Fruit fly (Drosophila melanogaster) whole organism, embryonic: ENCODE data around the gene ECSIT.

ENCODE experiments used
- CG10209 ChIP-seq: fragments of 200-800 bp; sonication (Bioruptor generic); optimal IDR thresholded peaks from 3 replicates; lab custom pipeline; 2017; ENCODE audit warnings: missing biosample characterization, mild to moderate bottlenecking, missing genetic modification characterization, missing genetic modification reagents
- CG1024 ChIP-seq: fragments of 200-800 bp; sonication (Bioruptor generic); IDR thresholded peaks from 2 replicates; pipeline ENCODE4 v1.3.6; 2022; ENCODE audit warnings: missing biosample characterization, missing genetic modification characterization
- CG10267 ChIP-seq: fragments of 200-800 bp; sonication (Bioruptor generic); optimal IDR thresholded peaks from 2 replicates; lab custom pipeline; 2018; ENCODE audit warnings: missing biosample characterization, mild to moderate bottlenecking, missing genetic modification characterization, moderate library complexity
- CG10462 ChIP-seq: fragments of 200-800 bp; sonication (Bioruptor generic); optimal IDR thresholded peaks from 2 replicates; lab custom pipeline; 2016; ENCODE audit warnings: missing biosample characterization, missing genetic modification characterization
- CG13287 ChIP-seq: fragments of 200-800 bp; sonication (Bioruptor generic); IDR thresholded peaks from 2 replicates; pipeline ENCODE4 v1.3.6; 2022; ENCODE audit warnings: missing biosample characterization, missing genetic modification characterization; ENCODE audit not compliant: partially characterized antibody
- CG13894 ChIP-seq: fragments of 200-800 bp; sonication (Bioruptor generic); optimal IDR thresholded peaks from 3 replicates; lab custom pipeline; 2018; ENCODE audit warnings: missing biosample characterization, mild to moderate bottlenecking, missing genetic modification characterization, moderate library complexity
- CG14710 ChIP-seq: fragments of 200-800 bp; sonication (Bioruptor generic); optimal IDR thresholded peaks from 3 replicates; lab custom pipeline; 2019; ENCODE audit warnings: missing biosample characterization, mild to moderate bottlenecking, missing genetic modification characterization, moderate library complexity
- CG15269 ChIP-seq: fragments of 200-800 bp; sonication (Bioruptor generic); optimal IDR thresholded peaks from 2 replicates; lab custom pipeline; 2018; ENCODE audit warnings: missing biosample characterization, mild to moderate bottlenecking, missing genetic modification characterization, moderate library complexity
- CG1792 ChIP-seq: fragments of 200-800 bp; sonication (Bioruptor generic); optimal IDR thresholded peaks from 2 replicates; lab custom pipeline; 2016; ENCODE audit warnings: missing biosample characterization, missing genetic modification characterization
- CG2875 ChIP-seq: fragments of 200-800 bp; sonication (Bioruptor generic); optimal IDR thresholded peaks from 2 replicates; lab custom pipeline; 2017; ENCODE audit warnings: missing biosample characterization, mild to moderate bottlenecking, missing genetic modification characterization, missing genetic modification reagents
- CG30403 ChIP-seq: fragments of 200-800 bp; sonication (Bioruptor generic); optimal IDR thresholded peaks from 3 replicates; lab custom pipeline; 2016; ENCODE audit warnings: missing biosample characterization, missing genetic modification characterization
- CG3065 ChIP-seq: fragments of 200-800 bp; sonication (Bioruptor generic); optimal IDR thresholded peaks from 2 replicates; lab custom pipeline; 2016; ENCODE audit warnings: missing biosample characterization, missing genetic modification characterization
- CG32532 ChIP-seq: fragments of 200-800 bp; sonication (Bioruptor generic); IDR thresholded peaks from 2 replicates; pipeline ENCODE4 v1.3.6; 2022; ENCODE audit warnings: missing biosample characterization, missing genetic modification characterization
- CG33213 ChIP-seq: fragments of 200-800 bp; sonication (Bioruptor generic); optimal IDR thresholded peaks from 3 replicates; lab custom pipeline; 2016; ENCODE audit warnings: missing biosample characterization, missing genetic modification characterization
- CG34422 ChIP-seq: fragments of 200-800 bp; sonication (Bioruptor generic); IDR thresholded peaks from 3 replicates; pipeline ENCODE4 v1.3.6; 2022; ENCODE audit warnings: missing biosample characterization, missing genetic modification characterization
- CG3726 ChIP-seq: fragments of 200-800 bp; sonication (Bioruptor generic); IDR thresholded peaks from 3 replicates; pipeline ENCODE4, ENCODE4 v1.3.6; 2022; ENCODE audit warnings: missing biosample characterization, missing genetic modification characterization
- CG3847 ChIP-seq: fragments of 200-800 bp; sonication (Bioruptor generic); IDR thresholded peaks from 2 replicates; pipeline ENCODE4 v1.3.6; 2022; ENCODE audit warnings: missing biosample characterization, missing genetic modification characterization
- CG4360 ChIP-seq: fragments of 200-800 bp; sonication (Bioruptor generic); IDR thresholded peaks from 2 replicates; pipeline ENCODE4 v1.3.6; 2022; ENCODE audit warnings: missing biosample characterization, missing genetic modification characterization
- CG5180 ChIP-seq: fragments of 200-800 bp; sonication (Bioruptor generic); optimal IDR thresholded peaks from 3 replicates; lab custom pipeline; 2017; ENCODE audit warnings: missing biosample characterization, missing genetic modification characterization, mild to moderate bottlenecking, moderate library complexity, missing genetic modification reagents
- CG5953 ChIP-seq: fragments of 200-800 bp; sonication (Bioruptor generic); IDR thresholded peaks from 2 replicates; pipeline ENCODE4 v1.3.6; 2022; ENCODE audit warnings: missing biosample characterization, missing genetic modification characterization
- CG6683 ChIP-seq: fragments of 200-800 bp; sonication (Bioruptor generic); optimal IDR thresholded peaks from 2 replicates; lab custom pipeline; 2017; ENCODE audit warnings: missing biosample characterization, mild to moderate bottlenecking, missing genetic modification characterization, missing genetic modification reagents
- CG6689 ChIP-seq: fragments of 200-800 bp; sonication (Bioruptor generic); IDR thresholded peaks from 2 replicates; pipeline ENCODE4 v1.3.6; 2022; ENCODE audit warnings: missing biosample characterization, missing genetic modification characterization
- CG7987 ChIP-seq: fragments of 200-800 bp; sonication (Bioruptor generic); optimal IDR thresholded peaks from 2 replicates; lab custom pipeline; 2018; ENCODE audit warnings: missing biosample characterization, mild to moderate bottlenecking, missing genetic modification characterization, moderate library complexity
- CG9609 ChIP-seq: fragments of 200-800 bp; sonication (Bioruptor generic); optimal IDR thresholded peaks from 3 replicates; lab custom pipeline; 2016; ENCODE audit warnings: missing biosample characterization, missing genetic modification characterization
- CHES-1-like ChIP-seq: fragments of 200-800 bp; sonication (Bioruptor generic); optimal IDR thresholded peaks from 2 replicates; lab custom pipeline; 2016; ENCODE audit warnings: missing biosample characterization, missing genetic modification characterization
- Camta ChIP-seq: fragments of 200-800 bp; sonication (Bioruptor generic); optimal IDR thresholded peaks from 2 replicates; lab custom pipeline; 2016; ENCODE audit warnings: missing biosample characterization, missing genetic modification characterization
- Chrac-16 ChIP-seq: fragments of 200-800 bp; sonication (Bioruptor generic); optimal IDR thresholded peaks from 3 replicates; lab custom pipeline; 2016; ENCODE audit warnings: missing biosample characterization, missing genetic modification characterization
- D19B ChIP-seq: fragments of 200-800 bp; sonication (Bioruptor generic); optimal IDR thresholded peaks from 2 replicates; lab custom pipeline; 2017; ENCODE audit warnings: missing biosample characterization, mild to moderate bottlenecking, missing genetic modification characterization
- Dip2 ChIP-seq: fragments of 200-800 bp; sonication (Bioruptor generic); IDR thresholded peaks from 2 replicates; pipeline ENCODE4 v1.3.6; 2022; ENCODE audit warnings: missing biosample characterization, missing genetic modification characterization
- Dip3 ChIP-seq: fragments of 200-800 bp; sonication (Bioruptor generic); optimal IDR thresholded peaks from 3 replicates; lab custom pipeline; 2016; ENCODE audit warnings: missing biosample characterization, missing genetic modification characterization
- Dll ChIP-seq: fragments of 200-800 bp; sonication (Bioruptor generic); IDR thresholded peaks from 4 replicates; pipeline ENCODE4 v1.3.6; 2022; ENCODE audit warnings: missing biosample characterization, missing genetic modification characterization; ENCODE audit not compliant: partially characterized antibody
- ERR ChIP-seq: fragments of 200-800 bp; sonication (Bioruptor generic); optimal IDR thresholded peaks from 2 replicates; lab custom pipeline; 2016; ENCODE audit warnings: missing biosample characterization, missing genetic modification characterization
- Ets65A ChIP-seq: fragments of 200-800 bp; sonication (Bioruptor generic); peaks from one replicate; lab custom pipeline; 2016; ENCODE audit warnings: missing biosample characterization, missing genetic modification characterization
- Gsc ChIP-seq: fragments of 200-800 bp; sonication (Bioruptor generic); IDR thresholded peaks from 2 replicates; pipeline ENCODE4 v1.3.6; 2022; ENCODE audit warnings: missing biosample characterization, missing genetic modification characterization
- Hr3 ChIP-seq: fragments of 200-800 bp; sonication (Bioruptor generic); optimal IDR thresholded peaks from 3 replicates; lab custom pipeline; 2016; ENCODE audit warnings: missing biosample characterization, missing genetic modification characterization
- Hr39 ChIP-seq: fragments of >200 bp; optimal IDR thresholded peaks from 2 replicates; lab custom pipeline; 2017
- Nf-YA ChIP-seq: fragments of 200-800 bp; sonication (Bioruptor generic); IDR thresholded peaks from 2 replicates; pipeline ENCODE4 v1.3.6; 2022; ENCODE audit warnings: missing biosample characterization, missing genetic modification characterization
- TFAM ChIP-seq: fragments of 200-800 bp; sonication (Bioruptor generic); optimal IDR thresholded peaks from 2 replicates; lab custom pipeline; 2017; ENCODE audit warnings: missing biosample characterization, missing genetic modification characterization, inconsistent platforms
- amos ChIP-seq: fragments of 200-800 bp; sonication (Bioruptor generic); IDR thresholded peaks from 2 replicates; pipeline ENCODE4 v1.3.6; 2022; ENCODE audit warnings: missing biosample characterization, missing genetic modification characterization; ENCODE audit not compliant: partially characterized antibody
- bcd ChIP-seq: fragments of 200-800 bp; sonication (Bioruptor generic); optimal IDR thresholded peaks from 2 replicates; lab custom pipeline; 2017; ENCODE audit warnings: missing biosample characterization, mild to moderate bottlenecking, missing genetic modification characterization
- chn ChIP-seq: fragments of 200-800 bp; sonication (Bioruptor generic); optimal IDR thresholded peaks from 2 replicates; lab custom pipeline; 2016; ENCODE audit warnings: missing biosample characterization, missing genetic modification characterization
- jing ChIP-seq: fragments of 200-800 bp; sonication (Bioruptor generic); optimal IDR thresholded peaks from 2 replicates; lab custom pipeline; 2018; ENCODE audit warnings: missing biosample characterization, mild to moderate bottlenecking, missing genetic modification characterization
- kay ChIP-seq: fragments of 200-800 bp; sonication (Bioruptor generic); optimal IDR thresholded peaks from 2 replicates; lab custom pipeline; 2016; ENCODE audit warnings: missing biosample characterization, missing genetic modification characterization
- lilli ChIP-seq: fragments of 200-800 bp; sonication (Bioruptor generic); optimal IDR thresholded peaks from 3 replicates; lab custom pipeline; 2016; ENCODE audit warnings: missing biosample characterization, missing genetic modification characterization
- lov ChIP-seq, 2 experiments: fragments of 200-800 bp in 1 of 2; fragments of >200 bp in 1 of 2; sonication (Bioruptor generic) in 1 of 2; IDR thresholded peaks in 1 of 2; optimal IDR thresholded peaks in 1 of 2; 2 replicates in 1 of 2; 3 replicates in 1 of 2; pipeline versions ENCODE4 v1.3.6 to Lab custom; 2017 to 2022; ENCODE audit warnings: missing biosample characterization in 1 of 2, missing genetic modification characterization in 1 of 2
- onecut ChIP-seq: fragments of 200-800 bp; sonication (Bioruptor generic); IDR thresholded peaks from 2 replicates; pipeline ENCODE4 v1.3.6; 2022; ENCODE audit warnings: missing biosample characterization, missing genetic modification characterization
- pita ChIP-seq: fragments of 200-800 bp; sonication (Bioruptor generic); optimal IDR thresholded peaks from 2 replicates; lab custom pipeline; 2017; ENCODE audit warnings: missing biosample characterization, mild to moderate bottlenecking, missing genetic modification characterization
- row ChIP-seq: fragments of 200-800 bp; sonication (Bioruptor generic); IDR thresholded peaks from 3 replicates; pipeline ENCODE4 v1.3.6; 2022; ENCODE audit warnings: missing biosample characterization, missing genetic modification characterization
- sna ChIP-seq: fragments of 200-800 bp; sonication (Bioruptor generic); IDR thresholded peaks from 2 replicates; pipeline ENCODE4 v1.3.6; 2022; ENCODE audit warnings: missing biosample characterization, missing genetic modification characterization; ENCODE audit not compliant: partially characterized antibody
- sqz ChIP-seq: fragments of 200-800 bp; sonication (Bioruptor generic); optimal IDR thresholded peaks from 3 replicates; lab custom pipeline; 2018; ENCODE audit warnings: missing biosample characterization, mild to moderate bottlenecking, missing genetic modification characterization
- z ChIP-seq: fragments of 200-800 bp; sonication (Bioruptor generic); IDR thresholded peaks from 3 replicates; pipeline ENCODE4 v1.3.6; 2022; ENCODE audit warnings: missing biosample characterization, missing genetic modification characterization

Gene ECSIT

DNA sequence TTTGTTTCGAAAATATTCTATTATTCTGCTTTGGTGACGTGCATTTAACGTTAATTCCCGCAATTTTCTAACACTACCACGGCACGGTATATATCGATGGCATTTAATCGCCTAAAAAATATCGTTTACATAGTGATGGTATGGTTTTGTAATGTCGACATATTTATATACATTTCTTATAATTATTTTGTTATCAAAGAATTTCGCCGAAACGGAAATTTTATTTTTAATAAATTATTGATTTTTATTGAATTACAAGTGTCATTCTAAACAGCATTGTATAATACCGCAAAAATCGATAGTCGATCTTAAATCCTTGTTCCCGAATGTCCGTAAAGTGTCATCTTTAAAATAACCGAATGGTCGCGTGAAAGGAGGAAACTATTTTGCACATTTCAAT lies 31.9 kb upstream of the ECSIT start, which contains the start of the genes Sec20 and dgrn (continued):
- TF ChIP-seq D19B (peak; percentile 38), CG5953 (0 out of 2 replicates have a peak, but pooled peaks have one; percentile 15), CG4360 (GFP tag; lab: Robert Waterston, UW) (no peak), CG2875 (GFP tag; lab: Kevin White, UChicago) (no peak), Gsc (no peak), Camta (no peak), CG32532 (GFP tag; lab: Robert Waterston, UW) (peak; percentile 60), Dip2 (GFP tag; lab: Robert Waterston, UW) (no peak), CG10267 (tag; lab: Kevin White, UChicago) (peak; percentile 97), z (GFP tag; lab: Robert Waterston, UW) (no peak), Hr39 (no peak), CG13894 (peak; percentile 58), CG13287 (peak; percentile 95), kay (peak; percentile 44), sna (GFP tag; lab: Robert Waterston, UW) (peak; percentile 95), CG6689 (GFP tag; lab: Robert Waterston, UW) (peak; percentile 47; the same call in 1 of the 2 replicates), Dll (peak; percentile 96), CG10462 (GFP tag; lab: Kevin White, UChicago) (peak; percentile 31), CG10209 (GFP tag; lab: Kevin White, UChicago) (peak; percentile 41), ERR (no peak), CG5180 (GFP tag; lab: Kevin White, UChicago) (no peak), Nf-YA (GFP tag; lab: Robert Waterston, UW) (no peak), CHES-1-like (GFP tag; lab: Kevin White, UChicago) (peak; percentile 48), bcd (GFP tag; lab: Kevin White, UChicago) (peak; percentile 62), chn (GFP tag; lab: Kevin White, UChicago) (peak; percentile 50), CG1792 (GFP tag; lab: Kevin White, UChicago) (no peak), lilli (peak; percentile 76), Chrac-16 (GFP tag; lab: Kevin White, UChicago) (peak; percentile 66), row (GFP tag; lab: Robert Waterston, UW) (peak; percentile 89), Ets65A (GFP tag; lab: Kevin White, UChicago) (peak; percentile 92), amos (GFP tag; lab: Robert Waterston, UW) (peak; percentile 95), onecut (peak; percentile 41), CG7987 (GFP tag; lab: Kevin White, UChicago) (no peak), Hr3 (GFP tag; lab: Kevin White, UChicago) (peak; percentile 73), CG3847 (GFP tag; lab: Robert Waterston, UW) (peak; percentile 77), CG33213 (GFP tag; lab: Kevin White, UChicago) (peak; percentile 20), CG14710 (tag; lab: Kevin White, UChicago) (peak; percentile 89), CG34422 (peak; percentile 37; the same call in 1 of the 3 replicates), lov (optimal IDR thresholded peaks at IDR 0.05; lab: Kevin White, UChicago) (no peak), lov (GFP tag; IDR thresholded peaks at IDR 0.05; lab: Robert Waterston, UW) (no peak), CG6683 (GFP tag; lab: Kevin White, UChicago) (no peak), CG1024 (no peak), CG9609 (GFP tag; lab: Kevin White, UChicago) (peak; percentile 37), CG15269 (tag; lab: Kevin White, UChicago) (peak; percentile 62), CG3726 (GFP tag; lab: Robert Waterston, UW) (no peak), pita (GFP tag; lab: Kevin White, UChicago) (no peak), sqz (peak; percentile 15), TFAM (GFP tag; lab: Kevin White, UChicago) (no peak), CG3065 (peak; percentile 42), CG30403 (GFP tag; lab: Kevin White, UChicago) (peak; percentile 84), jing (GFP tag; lab: Kevin White, UChicago) (no peak), Dip3 (GFP tag; lab: Kevin White, UChicago) (peak; percentile 56)
